Worm (Caenorhabditis elegans): ENCODE data around the gene srx-63.

DNA sequence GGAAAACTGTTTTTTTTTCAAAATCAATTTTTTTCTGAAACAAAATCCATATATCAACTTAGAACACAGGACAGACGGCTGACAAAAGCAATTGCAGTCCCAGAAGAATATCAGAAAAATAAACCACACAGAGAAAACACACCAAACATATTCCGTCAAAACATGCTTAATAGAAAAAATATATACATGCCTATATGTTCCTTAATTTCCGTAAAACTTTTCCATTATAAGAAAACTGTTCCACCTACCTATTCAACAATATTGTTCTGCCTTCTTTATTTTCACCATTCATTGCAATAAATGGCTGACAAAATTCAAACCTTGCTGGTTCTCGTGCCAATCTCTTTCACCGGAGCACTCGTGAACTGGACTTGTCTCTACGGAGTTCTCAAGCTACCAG, at the start of gene srx-63:
- no peak for TF ChIP-seq pha-4 (tag; optimal IDR thresholded peaks at IDR 0.05)
- TF ChIP-seq tbx-2 (tag; optimal IDR thresholded peaks at IDR 0.05), result no peak
